Fruit fly (Drosophila melanogaster): ENCODE measurements around the gene Acsf3.

Acsf3 gene

DNA sequence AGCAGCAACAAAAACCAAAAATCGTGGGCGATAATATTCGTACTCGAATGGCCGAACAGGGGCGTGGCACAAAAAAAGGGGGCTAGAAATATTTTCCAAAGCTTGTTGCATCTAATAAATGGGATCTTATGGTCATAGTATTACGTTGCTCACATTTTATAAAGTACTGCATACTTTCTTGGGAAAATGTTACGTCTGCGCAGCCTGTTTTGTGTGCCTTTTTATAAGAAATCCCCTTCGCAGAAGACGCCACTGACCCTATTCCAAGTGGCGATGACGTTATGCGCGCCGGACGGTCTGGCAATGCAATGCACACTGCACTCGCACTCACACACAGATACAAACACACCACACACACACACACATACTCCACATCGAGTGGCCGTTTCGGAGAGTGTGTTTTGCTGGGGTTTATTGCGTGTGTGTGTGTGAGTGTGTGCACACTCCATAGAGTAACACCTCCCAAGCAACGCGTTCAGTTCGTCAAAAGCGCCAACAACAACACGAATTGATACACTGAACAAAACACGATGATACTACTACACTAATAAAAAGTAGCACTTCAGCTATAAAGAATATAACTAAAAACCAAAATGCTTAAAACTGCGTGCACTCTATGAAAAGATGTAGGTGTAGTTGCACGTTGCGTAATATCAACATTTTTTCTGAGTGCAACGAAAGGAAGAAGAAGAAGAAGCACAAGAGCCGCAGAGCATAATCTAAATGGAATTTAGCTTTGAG, 35.5 kb upstream of the Acsf3 start (continued):
- TF ChIP-seq dimm (GFP tag; IDR thresholded peaks at IDR 0.05) (peak; percentile 66), CG12942 (GFP tag; optimal IDR thresholded peaks at IDR 0.05) (peak; percentile 73), Dfd (GFP tag; optimal IDR thresholded peaks at IDR 0.05) (no peak), PHDP (tag; optimal IDR thresholded peaks at IDR 0.05) (peak; percentile 79), Antp (GFP tag; optimal IDR thresholded peaks at IDR 0.05) (peak; percentile 83), repo (GFP tag; optimal IDR thresholded peaks at IDR 0.05) (peak; percentile 83), tin (GFP tag; optimal IDR thresholded peaks at IDR 0.05) (peak; percentile 72), HmgD (GFP tag; optimal IDR thresholded peaks at IDR 0.05) (peak; percentile 29), pros (GFP tag; optimal IDR thresholded peaks at IDR 0.05) (peak; percentile 47), gcm (GFP tag; optimal IDR thresholded peaks at IDR 0.05) (peak; percentile 77), CG34224 (GFP tag; IDR thresholded peaks at IDR 0.05; ENCODE audit: partially characterized antibody) (no peak), CG11696 (GFP tag; IDR thresholded peaks at IDR 0.05) (peak; percentile 47; the same call in 1 of the 2 replicates), gsb-n (tag; optimal IDR thresholded peaks at IDR 0.05) (peak; percentile 83), CG7745 (tag; optimal IDR thresholded peaks at IDR 0.05) (peak; percentile 58), CG9215 (GFP tag; IDR thresholded peaks at IDR 0.05) (peak; percentile 59), CG6765 (GFP tag; optimal IDR thresholded peaks at IDR 0.05) (no peak), zf30C (GFP tag; optimal IDR thresholded peaks at IDR 0.05) (peak; percentile 95), HHEX (GFP tag; optimal IDR thresholded peaks at IDR 0.05) (peak; percentile 64), nerfin-2 (GFP tag; IDR thresholded peaks at IDR 0.05; ENCODE audit: partially characterized antibody) (no peak), CG11504 (tag; optimal IDR thresholded peaks at IDR 0.05) (peak; percentile 83), CG33213 (GFP tag; optimal IDR thresholded peaks at IDR 0.05) (peak; percentile 80), knrl (GFP tag; IDR thresholded peaks at IDR 0.05; ENCODE audit: partially characterized antibody) (no peak), Dp (GFP tag; optimal IDR thresholded peaks at IDR 0.05) (no peak), aop (GFP tag; IDR thresholded peaks at IDR 0.05) (peak; percentile 71), CG8388 (GFP tag; optimal IDR thresholded peaks at IDR 0.05) (peak; percentile 81), lilli (GFP tag; optimal IDR thresholded peaks at IDR 0.05) (peak; percentile 33), CG13424 (tag; optimal IDR thresholded peaks at IDR 0.05) (peak; percentile 85), Oli (tag; optimal IDR thresholded peaks at IDR 0.05) (peak; percentile 83), CG6689 (GFP tag; IDR thresholded peaks at IDR 0.05) (peak; percentile 80), pita (GFP tag; optimal IDR thresholded peaks at IDR 0.05) (no peak), CG10959 (GFP tag; IDR thresholded peaks at IDR 0.05) (peak; percentile 85), CG15073 (GFP tag; optimal IDR thresholded peaks at IDR 0.05) (peak; percentile 29), CHES-1-like (GFP tag; optimal IDR thresholded peaks at IDR 0.05) (peak; percentile 56), CG18476 (GFP tag; optimal IDR thresholded peaks at IDR 0.05) (peak; percentile 48), Gsc (GFP tag; IDR thresholded peaks at IDR 0.05) (peak; percentile 85), CG8478 (optimal IDR thresholded peaks at IDR 0.05) (peak; percentile 6), CG3726 (GFP tag; IDR thresholded peaks at IDR 0.05) (peak; percentile 86), CG2129 (GFP tag; IDR thresholded peaks at IDR 0.05; ENCODE audit: partially characterized antibody) (no peak), sd (tag; optimal IDR thresholded peaks at IDR 0.05) (no peak), CG1792 (GFP tag; optimal IDR thresholded peaks at IDR 0.05) (peak; percentile 80), CG1024 (GFP tag; IDR thresholded peaks at IDR 0.05) (peak; percentile 81), az2 (GFP tag; optimal IDR thresholded peaks at IDR 0.05) (peak; percentile 76), mld (GFP tag; IDR thresholded peaks at IDR 0.05; ENCODE audit: partially characterized antibody) (0 out of 3 replicates have a peak, but pooled peaks have one; percentile 19), Sox102F (GFP tag; optimal IDR thresholded peaks at IDR 0.05) (peak; percentile 94), CG2712 (tag; optimal IDR thresholded peaks at IDR 0.05) (peak; percentile 87), HLH3B (GFP tag; IDR thresholded peaks at IDR 0.05) (peak; percentile 89), CG2202 (tag; optimal IDR thresholded peaks at IDR 0.05) (peak; percentile 83), peb (GFP tag; IDR thresholded peaks at IDR 0.05) (peak; percentile 89), Kr (GFP tag; optimal IDR thresholded peaks at IDR 0.05) (no peak)
